Fruit fly (Drosophila melanogaster): ENCODE results near the gene CtsB.

DNA sequence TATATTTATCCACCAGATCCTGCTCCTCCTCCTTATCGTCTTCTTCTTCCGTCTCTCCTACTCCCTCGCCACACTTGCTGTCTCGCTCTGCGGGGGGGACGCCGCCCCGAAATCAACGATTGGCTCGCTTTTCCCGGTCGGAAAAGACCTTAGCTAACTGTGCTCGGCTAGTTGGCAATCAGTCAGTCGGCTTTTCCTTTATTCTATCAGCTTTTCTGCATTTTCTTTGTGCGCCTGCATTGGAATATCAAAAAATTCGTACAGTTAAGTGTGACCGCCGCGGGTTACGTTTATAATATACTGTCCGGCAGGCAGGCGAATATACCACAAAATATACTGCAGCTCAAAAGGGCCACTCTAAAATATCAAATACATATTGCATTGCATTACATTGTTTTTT, 48.1 kb upstream of the CtsB start, which contains the start of gene jub:
- TF ChIP-seq CTCF (optimal IDR thresholded peaks at IDR 0.05): no peak
- TF ChIP-seq CG8478 (optimal IDR thresholded peaks at IDR 0.05): no peak

All from S2 (cell line).